Worm (Caenorhabditis elegans): ENCODE data around the gene C17G1.14.

ce11 chrX:9893069-9893468 lies 45.5 kb upstream of the C17G1.14 start:
- TF ChIP-seq unc-39 (tag; optimal IDR thresholded peaks at IDR 0.05) (no peak), ztf-11 (tag; optimal IDR thresholded peaks at IDR 0.05) (no peak), nhr-237 (tag; optimal IDR thresholded peaks at IDR 0.05) (no peak), ces-1 (GFP tag; optimal IDR thresholded peaks at IDR 0.05) (no peak), nhr-28 (tag; optimal IDR thresholded peaks at IDR 0.05) (no peak), bed-3 (GFP tag; optimal IDR thresholded peaks at IDR 0.05) (no peak), blmp-1 (tag; optimal IDR thresholded peaks at IDR 0.05) (peak; percentile 76), sptf-1 (tag; optimal IDR thresholded peaks at IDR 0.05) (no peak), elt-3 (tag; optimal IDR thresholded peaks at IDR 0.05) (no peak), nhr-12 (tag; optimal IDR thresholded peaks at IDR 0.05) (no peak), flh-1 (GFP tag; optimal IDR thresholded peaks at IDR 0.05) (no peak), nhr-76 (tag; optimal IDR thresholded peaks at IDR 0.05) (no peak), zip-8 (tag; optimal IDR thresholded peaks at IDR 0.05) (no peak)
